Worm (Caenorhabditis elegans): Measurements from ENCODE around the gene srlf-23.

srlf-23 gene

ce11 chrV:878567-878966, 14.8 kb downstream of the srlf-23 start, which contains the start of gene T02B11.8:
Gene T02B11.8, minus strand, starts transcription at chrV:878667.
- TF ChIP-seq lin-13 (GFP tag; optimal IDR thresholded peaks at IDR 0.05) (no peak), nhr-237 (tag; optimal IDR thresholded peaks at IDR 0.05) (no peak), unc-39 (tag; optimal IDR thresholded peaks at IDR 0.05) (no peak), Y55F3AM.14 (GFP tag; optimal IDR thresholded peaks at IDR 0.05) (no peak), ama-1 (optimal IDR thresholded peaks at IDR 0.05) (no peak), unc-55 (GFP tag; optimal IDR thresholded peaks at IDR 0.05) (no peak), elt-1 (tag; optimal IDR thresholded peaks at IDR 0.05) (no peak), nhr-11 (tag; optimal IDR thresholded peaks at IDR 0.05) (no peak), lin-11 (tag; optimal IDR thresholded peaks at IDR 0.05) (no peak), nhr-12 (tag; optimal IDR thresholded peaks at IDR 0.05) (no peak), R02D3.7 (tag; optimal IDR thresholded peaks at IDR 0.05) (no peak), dmd-4 (tag; optimal IDR thresholded peaks at IDR 0.05) (no peak), C34F6.9 (tag; optimal IDR thresholded peaks at IDR 0.05) (no peak), ztf-1 (GFP tag; conservative IDR thresholded peaks at IDR 0.05) (no peak)

ce11 chrV:875945-876344, 17.4 kb downstream of the srlf-23 start, which contains the start of gene T02B11.9:
Gene T02B11.9, plus strand, starts transcription at chrV:876245.
- TF ChIP-seq aly-2 (tag; optimal IDR thresholded peaks at IDR 0.05) (no peak), nhr-6 (tag; optimal IDR thresholded peaks at IDR 0.05) (no peak), ZK546.5 (tag; optimal IDR thresholded peaks at IDR 0.05) (no peak), ztf-4 (tag; optimal IDR thresholded peaks at IDR 0.05) (no peak), snpc-4 (tag; optimal IDR thresholded peaks at IDR 0.05) (no peak), lin-11 (tag; optimal IDR thresholded peaks at IDR 0.05) (no peak), mab-5 (tag; optimal IDR thresholded peaks at IDR 0.05) (no peak), unc-39 (tag; optimal IDR thresholded peaks at IDR 0.05) (no peak), egl-27 (tag; optimal IDR thresholded peaks at IDR 0.05) (no peak), nhr-21 (tag; optimal IDR thresholded peaks at IDR 0.05) (no peak), nhr-23 (tag; optimal IDR thresholded peaks at IDR 0.05) (no peak)

- no peak for TF ChIP-seq mbf-1 (tag; optimal IDR thresholded peaks at IDR 0.05)
- TF ChIP-seq nhr-21 (tag; optimal IDR thresholded peaks at IDR 0.05): no peak
- no peak for TF ChIP-seq nhr-237 (tag; optimal IDR thresholded peaks at IDR 0.05)
- TF ChIP-seq nhr-25 (tag; optimal IDR thresholded peaks at IDR 0.05): no peak
- TF ChIP-seq lin-11 (tag; optimal IDR thresholded peaks at IDR 0.05): no peak
- TF ChIP-seq unc-62 (GFP tag; optimal IDR thresholded peaks at IDR 0.05): no peak
- no peak for TF ChIP-seq nhr-77 (tag; optimal IDR thresholded peaks at IDR 0.05)
- TF ChIP-seq ceh-82 (tag; optimal IDR thresholded peaks at IDR 0.05): no peak
- no peak for TF ChIP-seq nhr-12 (tag; optimal IDR thresholded peaks at IDR 0.05)
- no peak for TF ChIP-seq nhr-129 (tag; optimal IDR thresholded peaks at IDR 0.05)
- no peak for TF ChIP-seq gmeb-1 (tag; optimal IDR thresholded peaks at IDR 0.05)
- no peak for TF ChIP-seq peb-1 (tag; optimal IDR thresholded peaks at IDR 0.05)
- TF ChIP-seq C34F6.9 (tag; optimal IDR thresholded peaks at IDR 0.05): no peak
- no peak for TF ChIP-seq alr-1 (tag; optimal IDR thresholded peaks at IDR 0.05)
Observed at ce11 chrV:871029-871428, 22.3 kb downstream of the srlf-23 start, which contains the start of gene T02B11.4. Gene T02B11.4, minus strand, starts transcription at chrV:871129.

DNA sequence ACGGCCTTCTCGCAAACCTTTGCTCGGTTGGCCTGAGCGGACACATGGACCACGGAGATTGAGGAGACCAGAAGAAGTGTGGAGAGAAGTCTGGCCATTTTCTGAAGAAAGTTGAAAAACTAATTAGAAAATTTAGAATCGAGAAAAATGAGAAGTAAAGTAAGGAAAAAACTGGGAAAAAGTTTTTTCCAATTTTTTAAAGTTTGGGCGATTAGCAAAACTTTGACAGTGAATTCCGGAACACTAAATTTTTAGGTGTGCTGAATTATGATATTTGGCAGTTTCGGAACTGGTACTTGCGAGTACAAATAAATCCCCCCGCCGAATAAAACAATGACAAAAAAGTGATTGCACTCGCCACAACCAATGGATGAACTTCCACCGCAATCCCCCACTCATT, 26.6 kb downstream of the srlf-23 start, which contains the start of gene T02B11.3:
T02B11.3 (minus strand) TSS at position 101 of the 400 bp plus-strand sequence.
- TF ChIP-seq fos-1 (tag; optimal IDR thresholded peaks at IDR 0.05) (no peak), sma-3 (GFP tag; optimal IDR thresholded peaks at IDR 0.05) (no peak), alr-1 (tag; optimal IDR thresholded peaks at IDR 0.05) (no peak), gmeb-1 (tag; optimal IDR thresholded peaks at IDR 0.05) (no peak), ceh-82 (tag; optimal IDR thresholded peaks at IDR 0.05) (no peak), mdl-1 (tag; optimal IDR thresholded peaks at IDR 0.05) (no peak), dmd-4 (tag; optimal IDR thresholded peaks at IDR 0.05) (no peak), aly-2 (tag; optimal IDR thresholded peaks at IDR 0.05) (no peak), nhr-11 (tag; optimal IDR thresholded peaks at IDR 0.05) (no peak)

- TF ChIP-seq ztf-1 (GFP tag; conservative IDR thresholded peaks at IDR 0.05) (no peak), snpc-4 (tag; optimal IDR thresholded peaks at IDR 0.05) (peak; percentile 88)
Observed at ce11 chrV:858841-859456, 34.4 kb downstream of the srlf-23 start.
